Fruit fly (Drosophila melanogaster) whole organism, embryonic: ENCODE results near the gene Arr1.
A peak's percentile ranks its signal among the peaks of the same experiment; 100 is the strongest.

Source experiments
- Aef1 ChIP-seq: fragments of 200-800 bp; sonication (Bioruptor generic); IDR thresholded peaks from 3 replicates; pipeline ENCODE4 v1.3.6; 2022; ENCODE audit warnings: missing biosample characterization, missing genetic modification characterization
- CG11085 ChIP-seq: fragments of 200-800 bp; sonication (Bioruptor generic); IDR thresholded peaks from 2 replicates; pipeline ENCODE4 v1.3.6; 2022; ENCODE audit warnings: missing biosample characterization, missing genetic modification characterization
- CG11093 ChIP-seq: fragments of 200-800 bp; sonication (Bioruptor generic); IDR thresholded peaks from 3 replicates; pipeline ENCODE4 v1.3.6; 2022; ENCODE audit warnings: missing biosample characterization, missing genetic modification characterization
- CG11456 ChIP-seq: fragments of 200-800 bp; sonication (Bioruptor generic); IDR thresholded peaks from 3 replicates; pipeline ENCODE4 v1.3.6; 2022; ENCODE audit warnings: missing biosample characterization, missing genetic modification characterization
- CG12155 ChIP-seq: fragments of 200-800 bp; sonication (Bioruptor generic); optimal IDR thresholded peaks from 3 replicates; lab custom pipeline; 2016; ENCODE audit warnings: missing biosample characterization, missing genetic modification characterization
- CG12219 ChIP-seq: fragments of 200-800 bp; sonication (Bioruptor generic); optimal IDR thresholded peaks from 3 replicates; lab custom pipeline; 2018; ENCODE audit warnings: missing biosample characterization, mild to moderate bottlenecking, missing genetic modification characterization
- CG13894 ChIP-seq: fragments of 200-800 bp; sonication (Bioruptor generic); optimal IDR thresholded peaks from 3 replicates; lab custom pipeline; 2018; ENCODE audit warnings: missing biosample characterization, mild to moderate bottlenecking, missing genetic modification characterization, moderate library complexity
- CG15479 ChIP-seq: fragments of 200-800 bp; sonication (Bioruptor generic); optimal IDR thresholded peaks from 3 replicates; lab custom pipeline; 2019; ENCODE audit warnings: missing biosample characterization, mild to moderate bottlenecking, missing genetic modification characterization, moderate library complexity
- CG17568 ChIP-seq: fragments of 200-800 bp; sonication (Bioruptor generic); optimal IDR thresholded peaks from 2 replicates; lab custom pipeline; 2018; ENCODE audit warnings: missing biosample characterization, mild to moderate bottlenecking, missing genetic modification characterization, moderate library complexity
- CG2129 ChIP-seq: fragments of 200-800 bp; sonication (Bioruptor generic); IDR thresholded peaks from 2 replicates; pipeline ENCODE4 v1.3.6; 2022; ENCODE audit warnings: missing biosample characterization, missing genetic modification characterization; ENCODE audit not compliant: partially characterized antibody
- CG2678 ChIP-seq: fragments of 200-800 bp; sonication (Bioruptor generic); optimal IDR thresholded peaks from 3 replicates; lab custom pipeline; 2019; ENCODE audit warnings: missing biosample characterization, mild to moderate bottlenecking, missing genetic modification characterization, moderate library complexity
- CG30431 ChIP-seq: fragments of 200-800 bp; sonication (Bioruptor generic); optimal IDR thresholded peaks from 2 replicates; lab custom pipeline; 2017; ENCODE audit warnings: missing biosample characterization, missing genetic modification characterization
- CG31388 ChIP-seq: fragments of 200-800 bp; sonication (Bioruptor generic); optimal IDR thresholded peaks from 2 replicates; lab custom pipeline; 2016; ENCODE audit warnings: missing biosample characterization, missing genetic modification characterization
- CG3838 ChIP-seq: fragments of 200-800 bp; sonication (Bioruptor generic); optimal IDR thresholded peaks from 3 replicates; lab custom pipeline; 2016; ENCODE audit warnings: missing biosample characterization, missing genetic modification characterization
- CG4404 ChIP-seq: fragments of 200-800 bp; sonication (Bioruptor generic); IDR thresholded peaks from 2 replicates; pipeline ENCODE4 v1.3.6; 2022; ENCODE audit warnings: missing biosample characterization, missing genetic modification characterization
- CG5953 ChIP-seq: fragments of 200-800 bp; sonication (Bioruptor generic); IDR thresholded peaks from 2 replicates; pipeline ENCODE4 v1.3.6; 2022; ENCODE audit warnings: missing biosample characterization, missing genetic modification characterization
- CG7786 ChIP-seq: fragments of 200-800 bp; sonication (Bioruptor generic); optimal IDR thresholded peaks from 2 replicates; lab custom pipeline; 2016; ENCODE audit warnings: missing biosample characterization, missing genetic modification characterization
- CG9727 ChIP-seq: fragments of 200-800 bp; sonication (Bioruptor generic); optimal IDR thresholded peaks from 3 replicates; lab custom pipeline; 2017; ENCODE audit warnings: missing biosample characterization, mild to moderate bottlenecking, missing genetic modification characterization
- CG9876 ChIP-seq: fragments of 200-800 bp; sonication (Bioruptor generic); optimal IDR thresholded peaks from 2 replicates; lab custom pipeline; 2016; ENCODE audit warnings: missing biosample characterization, missing genetic modification characterization
- Doc3 ChIP-seq: fragments of 200-800 bp; sonication (Bioruptor generic); IDR thresholded peaks from 3 replicates; pipeline ENCODE4 v1.3.6; 2022; ENCODE audit warnings: missing biosample characterization, missing genetic modification characterization; ENCODE audit not compliant: partially characterized antibody
- HLHmδ ChIP-seq: fragments of 200-800 bp; sonication (Bioruptor generic); optimal IDR thresholded peaks from 2 replicates; lab custom pipeline; 2018; ENCODE audit warnings: missing biosample characterization, mild to moderate bottlenecking, missing genetic modification characterization, moderate library complexity
- Hr78 ChIP-seq, 2 experiments: fragments of 200-800 bp in 1 of 2; fragments of >200 bp in 1 of 2; sonication (Bioruptor generic) in 1 of 2; optimal IDR thresholded peaks; 2 replicates each; lab custom pipeline; 2017 to 2019; ENCODE audit warnings: missing biosample characterization in 2 of 2, missing genetic modification characterization in 2 of 2, mild to moderate bottlenecking in 1 of 2, moderate library complexity in 1 of 2
- Jarid2 ChIP-seq: fragments of 200-800 bp; sonication (Bioruptor generic); optimal IDR thresholded peaks from 3 replicates; lab custom pipeline; 2017; ENCODE audit warnings: mild to moderate bottlenecking, missing biosample characterization, missing genetic modification reagents, missing genetic modification characterization
- Lhr ChIP-seq: fragments of 200-800 bp; sonication (Bioruptor generic); optimal IDR thresholded peaks from 3 replicates; lab custom pipeline; 2017; ENCODE audit warnings: mild to moderate bottlenecking, missing biosample characterization, missing genetic modification reagents, missing genetic modification characterization
- Lim3 ChIP-seq: fragments of 200-800 bp; sonication (Bioruptor generic); IDR thresholded peaks from 2 replicates; pipeline ENCODE4 v1.3.6; 2022; ENCODE audit warnings: missing biosample characterization, missing genetic modification characterization
- Mes4 ChIP-seq: fragments of 200-800 bp; sonication (Bioruptor generic); optimal IDR thresholded peaks from 2 replicates; lab custom pipeline; 2016; ENCODE audit warnings: missing biosample characterization, missing genetic modification characterization
- NC2α ChIP-seq: fragments of 200-800 bp; sonication (Bioruptor generic); optimal IDR thresholded peaks from 2 replicates; lab custom pipeline; 2016; ENCODE audit warnings: missing biosample characterization, missing genetic modification characterization
- Ravus ChIP-seq: fragments of 200-800 bp; sonication (Bioruptor generic); IDR thresholded peaks from 2 replicates; pipeline ENCODE4 v1.3.6; 2022; ENCODE audit warnings: missing biosample characterization, missing genetic modification characterization
- az2 ChIP-seq: fragments of 200-800 bp; sonication (Bioruptor generic); optimal IDR thresholded peaks from 3 replicates; lab custom pipeline; 2016; ENCODE audit warnings: missing biosample characterization, missing genetic modification characterization
- cg ChIP-seq: fragments of 200-800 bp; sonication (Bioruptor generic); optimal IDR thresholded peaks from 3 replicates; lab custom pipeline; 2019; ENCODE audit warnings: missing biosample characterization, mild to moderate bottlenecking, missing genetic modification characterization, moderate library complexity
- chinmo ChIP-seq: fragments of 200-800 bp; sonication (Bioruptor generic); IDR thresholded peaks from 4 replicates; pipeline ENCODE4 v1.3.6; 2022; ENCODE audit warnings: missing biosample characterization, missing genetic modification characterization; ENCODE audit not compliant: partially characterized antibody
- dan ChIP-seq: fragments of 200-800 bp; sonication (Bioruptor generic); IDR thresholded peaks from 2 replicates; pipeline ENCODE4 v1.3.6; 2022; ENCODE audit warnings: missing biosample characterization, missing genetic modification characterization
- disco-r ChIP-seq: fragments of 200-800 bp; sonication (Bioruptor generic); optimal IDR thresholded peaks from 2 replicates; lab custom pipeline; 2016; ENCODE audit warnings: missing biosample characterization, missing genetic modification characterization
- dmrt99B ChIP-seq: fragments of 200-800 bp; sonication (Bioruptor generic); optimal IDR thresholded peaks from 2 replicates; lab custom pipeline; 2018; ENCODE audit warnings: missing biosample characterization, mild to moderate bottlenecking, missing genetic modification characterization, moderate library complexity
- emc ChIP-seq: fragments of 200-800 bp; sonication (Bioruptor generic); optimal IDR thresholded peaks from 2 replicates; lab custom pipeline; 2016; ENCODE audit warnings: missing biosample characterization, missing genetic modification characterization
- esg ChIP-seq: fragments of 200-800 bp; sonication (Bioruptor generic); conservative IDR thresholded peaks from 2 replicates; pipeline ENCODE4 v1.3.6; 2022; ENCODE audit warnings: missing biosample characterization, missing genetic modification characterization
- ewg ChIP-seq: fragments of 200-800 bp; sonication (Bioruptor generic); optimal IDR thresholded peaks from 3 replicates; lab custom pipeline; 2017; ENCODE audit warnings: mild to moderate bottlenecking, missing biosample characterization, missing genetic modification reagents, missing genetic modification characterization
- hbn ChIP-seq: fragments of 200-800 bp; sonication (Bioruptor generic); IDR thresholded peaks from 2 replicates; pipeline ENCODE4 v1.3.6; 2022; ENCODE audit warnings: missing biosample characterization, missing genetic modification characterization; ENCODE audit not compliant: partially characterized antibody
- hth ChIP-seq: fragments of >200 bp; optimal IDR thresholded peaks from 2 replicates; lab custom pipeline; 2017; ENCODE audit warnings: inconsistent platforms
- kay ChIP-seq: fragments of 200-800 bp; sonication (Bioruptor generic); optimal IDR thresholded peaks from 2 replicates; lab custom pipeline; 2016; ENCODE audit warnings: missing biosample characterization, missing genetic modification characterization
- ken ChIP-seq: fragments of 200-800 bp; sonication (Bioruptor generic); IDR thresholded peaks from 3 replicates; pipeline ENCODE4 v1.3.6; 2022; ENCODE audit warnings: missing biosample characterization, missing genetic modification characterization
- onecut ChIP-seq: fragments of 200-800 bp; sonication (Bioruptor generic); IDR thresholded peaks from 2 replicates; pipeline ENCODE4 v1.3.6; 2022; ENCODE audit warnings: missing biosample characterization, missing genetic modification characterization
- phol ChIP-seq: fragments of 200-800 bp; sonication (Bioruptor generic); optimal IDR thresholded peaks from 3 replicates; lab custom pipeline; 2018; ENCODE audit warnings: missing biosample characterization, mild to moderate bottlenecking, missing genetic modification characterization, moderate library complexity
- seq ChIP-seq: fragments of 200-800 bp; sonication (Bioruptor generic); IDR thresholded peaks from 2 replicates; pipeline ENCODE4 v1.3.6; 2022; ENCODE audit warnings: missing biosample characterization, missing genetic modification characterization
- slou ChIP-seq: fragments of 200-800 bp; sonication (Bioruptor generic); optimal IDR thresholded peaks from 3 replicates; lab custom pipeline; 2016; ENCODE audit warnings: missing biosample characterization, missing genetic modification characterization
- stc ChIP-seq: fragments of 200-800 bp; sonication (Bioruptor generic); IDR thresholded peaks from 2 replicates; pipeline ENCODE4 v1.3.6; 2022; ENCODE audit warnings: missing biosample characterization, missing genetic modification characterization
- wor ChIP-seq: fragments of 200-800 bp; sonication (Bioruptor generic); IDR thresholded peaks from 2 replicates; pipeline ENCODE4 v1.3.6; 2022; ENCODE audit warnings: missing biosample characterization, missing genetic modification characterization
- zf30C ChIP-seq: fragments of 200-800 bp; sonication (Bioruptor generic); optimal IDR thresholded peaks from 3 replicates; lab custom pipeline; 2018; ENCODE audit warnings: missing biosample characterization, mild to moderate bottlenecking, missing genetic modification characterization
- zfh1 ChIP-seq: fragments of 200-800 bp; sonication (Bioruptor generic); IDR thresholded peaks from 3 replicates; pipeline ENCODE4 v1.3.6; 2022; ENCODE audit warnings: missing biosample characterization, missing genetic modification characterization

Gene Arr1

dm6 chr2L:18121367-18122230 lies 43.5 kb downstream of the Arr1 start (continued):
- no peak for TF ChIP-seq CG4404 (GFP tag; lab: Robert Waterston, UW)
- peak; percentile 27 for TF ChIP-seq CG7786 (GFP tag; lab: Kevin White, UChicago)
- peak; percentile 42; the same call in 1 of the 2 replicates for TF ChIP-seq seq (GFP tag; lab: Robert Waterston, UW)
- no peak for TF ChIP-seq CG31388
- peak; percentile 16 for TF ChIP-seq CG30431
- no peak for TF ChIP-seq onecut (GFP tag; lab: Robert Waterston, UW)
- TF ChIP-seq CG9727 (GFP tag; lab: Kevin White, UChicago) = peak; percentile 35
- TF ChIP-seq CG11456 (GFP tag; lab: Robert Waterston, UW) = no peak
- peak; percentile 7 for TF ChIP-seq ewg (GFP tag; lab: Kevin White, UChicago)
- TF ChIP-seq CG5953 (GFP tag; lab: Robert Waterston, UW) = no peak
- no peak for TF ChIP-seq disco-r
- TF ChIP-seq ken (GFP tag; lab: Robert Waterston, UW) = no peak
- no peak for TF ChIP-seq HLHmδ (GFP tag; lab: Kevin White, UChicago)
- TF ChIP-seq az2 (GFP tag; lab: Kevin White, UChicago) = peak; percentile 45
- TF ChIP-seq slou (GFP tag; lab: Kevin White, UChicago) = peak; percentile 22
- no peak for TF ChIP-seq hbn
- TF ChIP-seq zfh1 (GFP tag; lab: Robert Waterston, UW) = no peak
- no peak for TF ChIP-seq CG9876 (GFP tag; lab: Kevin White, UChicago)
- peak; percentile 12 for TF ChIP-seq CG12219
- TF ChIP-seq Lhr (GFP tag; lab: Kevin White, UChicago) = no peak
- TF ChIP-seq NC2α = no peak
- no peak for TF ChIP-seq emc (GFP tag; lab: Kevin White, UChicago)
- peak; percentile 14 for TF ChIP-seq Mes4 (GFP tag; lab: Kevin White, UChicago)
- no peak for TF ChIP-seq CG15479 (GFP tag; lab: Kevin White, UChicago)
- no peak for TF ChIP-seq CG13894 (tag; lab: Kevin White, UChicago)
- peak; percentile 14 for TF ChIP-seq kay (GFP tag; lab: Kevin White, UChicago)
- no peak for TF ChIP-seq hth (lab: Kevin White, UChicago)
- TF ChIP-seq esg = peak; percentile 34; the same call in 1 of the 2 replicates
- no peak for TF ChIP-seq CG11093 (GFP tag; lab: Robert Waterston, UW)
- no peak for TF ChIP-seq cg (GFP tag; lab: Kevin White, UChicago)
- no peak for TF ChIP-seq Hr78 (GFP tag; optimal IDR thresholded peaks at IDR 0.05; lab: Kevin White, UChicago)
- peak; percentile 57 for TF ChIP-seq CG2678 (tag; lab: Kevin White, UChicago)
- no peak for TF ChIP-seq zf30C (GFP tag; lab: Kevin White, UChicago)
- TF ChIP-seq dan = no peak
- no peak for TF ChIP-seq Aef1
- TF ChIP-seq chinmo (GFP tag; lab: Robert Waterston, UW) = 0 out of 4 replicates have a peak, but pooled peaks have one; percentile 29
- peak; percentile 70 for TF ChIP-seq dmrt99B (tag; lab: Kevin White, UChicago)
- TF ChIP-seq wor = no peak; the same call in 1 of the 2 replicates
- no peak for TF ChIP-seq CG2129 (GFP tag; lab: Robert Waterston, UW)
- TF ChIP-seq Lim3 (GFP tag; lab: Robert Waterston, UW) = no peak
- TF ChIP-seq CG3838 (GFP tag; lab: Kevin White, UChicago) = no peak
- no peak for TF ChIP-seq phol (tag; lab: Kevin White, UChicago)
- peak; percentile 12 for TF ChIP-seq CG12155 (GFP tag; lab: Kevin White, UChicago)
- no peak for TF ChIP-seq Jarid2 (GFP tag; lab: Kevin White, UChicago)
- 0 out of 2 replicates have a peak, but pooled peaks have one; percentile 28 for TF ChIP-seq CG11085 (GFP tag; lab: Robert Waterston, UW)
- no peak for TF ChIP-seq CG17568 (GFP tag; lab: Kevin White, UChicago)
- TF ChIP-seq stc (GFP tag; lab: Robert Waterston, UW) = no peak
- TF ChIP-seq Doc3 = no peak
- no peak for TF ChIP-seq Ravus (GFP tag; lab: Robert Waterston, UW)
